Worm (Caenorhabditis elegans): Measurements from ENCODE around the gene F14F8.14.

DNA sequence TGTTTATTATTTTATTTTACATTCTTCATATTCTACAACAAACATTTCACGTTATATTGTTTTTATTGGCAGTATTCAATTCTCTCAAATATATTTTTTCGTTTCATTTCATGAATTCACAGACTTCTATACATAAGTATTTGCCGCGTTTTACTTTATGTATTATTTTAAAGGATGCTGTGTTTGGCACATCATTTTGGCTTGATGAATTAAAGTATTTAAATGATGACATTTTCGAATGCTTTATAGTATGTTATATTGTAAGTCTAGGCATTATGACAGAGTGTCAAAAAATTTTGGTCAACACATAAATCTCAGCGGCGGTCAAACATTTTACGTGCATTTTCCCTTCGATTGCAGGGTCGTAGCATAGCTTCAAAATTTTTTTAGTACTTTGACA lies 29.0 kb upstream of the F14F8.14 start:
- no peak for TF ChIP-seq fkh-10 (GFP tag; optimal IDR thresholded peaks at IDR 0.05)
- TF ChIP-seq ceh-19 (GFP tag; optimal IDR thresholded peaks at IDR 0.05): no peak
- TF ChIP-seq C08G9.2 (tag; optimal IDR thresholded peaks at IDR 0.05): no peak
- no peak for TF ChIP-seq pha-4 (tag; optimal IDR thresholded peaks at IDR 0.05)
- TF ChIP-seq dve-1 (tag; optimal IDR thresholded peaks at IDR 0.05): no peak
- no peak for TF ChIP-seq unc-42 (tag; optimal IDR thresholded peaks at IDR 0.05)
- TF ChIP-seq rnt-1 (tag; optimal IDR thresholded peaks at IDR 0.05): no peak
- TF ChIP-seq gmeb-2 (tag; optimal IDR thresholded peaks at IDR 0.05): no peak
- no peak for TF ChIP-seq sox-2 (GFP tag; IDR thresholded peaks at IDR 0.05)
- no peak for TF ChIP-seq syd-9 (tag; optimal IDR thresholded peaks at IDR 0.05)
- no peak for TF ChIP-seq F13H6.1 (tag; optimal IDR thresholded peaks at IDR 0.05)
- TF ChIP-seq ama-1 (optimal IDR thresholded peaks at IDR 0.05): no peak
- TF ChIP-seq nhr-11 (tag; optimal IDR thresholded peaks at IDR 0.05): no peak
- TF ChIP-seq hlh-30 (tag; optimal IDR thresholded peaks at IDR 0.05; ENCODE audit: insufficient read depth): no peak

Measured in whole organism, late embryonic.